Worm (Caenorhabditis elegans) whole organism, mixed stage, embryonic: Measurements from ENCODE around the gene hpo-39.

Experiments used
- blmp-1 ChIP-seq: fragments of 150-350 bp; optimal IDR thresholded peaks from 2 replicates; lab custom pipeline; 2014; ENCODE audit warnings: missing biosample characterization, missing genetic modification characterization
- ceh-39 ChIP-seq: fragments of 150-350 bp; optimal IDR thresholded peaks from 2 replicates; lab custom pipeline; 2014; ENCODE audit warnings: missing biosample characterization, missing genetic modification characterization
- lin-13 ChIP-seq: fragments of 150-350 bp; optimal IDR thresholded peaks from 2 replicates; lab custom pipeline; 2014; ENCODE audit warnings: missing biosample characterization, missing genetic modification characterization

ce11 chrV:4575458-4575857 lies 1.7 kb upstream of the hpo-39 start:
- TF ChIP-seq blmp-1 (tag; lab: Kevin White, UChicago) (no peak), ceh-39 (tag; lab: Kevin White, UChicago) (no peak), lin-13 (tag; lab: Kevin White, UChicago) (no peak)
